Fruit fly (Drosophila melanogaster): Measurements from ENCODE around the gene CG9727.

Gene CG9727

DNA sequence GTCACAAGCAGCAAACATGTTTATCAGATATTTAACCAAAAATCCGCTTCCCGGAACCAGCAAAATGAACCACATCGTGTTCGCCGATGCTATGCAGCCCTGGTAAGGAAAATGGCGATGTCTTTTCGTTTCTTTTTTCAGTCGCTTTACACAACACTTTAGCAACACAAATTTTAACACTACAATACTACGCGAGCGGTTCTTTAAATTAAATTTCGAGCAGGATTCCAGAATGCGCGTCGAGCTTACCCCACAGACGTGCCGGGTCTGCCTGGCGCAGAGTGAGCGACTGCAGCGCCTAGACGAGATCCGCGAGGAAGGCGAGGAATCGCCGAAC is 547 bp upstream of the CG9727 start, which contains the start of gene Zif (continued):
- TF ChIP-seq CkIIα-i1 (GFP tag; IDR thresholded peaks at IDR 0.05) (no peak), CG16813 (GFP tag; IDR thresholded peaks at IDR 0.05; ENCODE audit: partially characterized antibody) (no peak), CG13287 (GFP tag; IDR thresholded peaks at IDR 0.05; ENCODE audit: partially characterized antibody) (peak; percentile 30; the same call in 1 of the 2 replicates), esg (GFP tag; conservative IDR thresholded peaks at IDR 0.05) (no peak), lilli (GFP tag; optimal IDR thresholded peaks at IDR 0.05) (peak; percentile 63), CG2875 (GFP tag; optimal IDR thresholded peaks at IDR 0.05) (no peak), CG1233 (GFP tag; optimal IDR thresholded peaks at IDR 0.05) (no peak), CG1602 (GFP tag; optimal IDR thresholded peaks at IDR 0.05) (peak; percentile 21), Xbp1 (GFP tag; optimal IDR thresholded peaks at IDR 0.05) (peak; percentile 61), scrt (GFP tag; optimal IDR thresholded peaks at IDR 0.05) (no peak), dmrt11E (tag; optimal IDR thresholded peaks at IDR 0.05) (peak; percentile 12), Deaf1 (tag; optimal IDR thresholded peaks at IDR 0.05) (no peak), Ptx1 (GFP tag; IDR thresholded peaks at IDR 0.05) (0 out of 2 replicates have a peak, but pooled peaks have one; percentile 24), CG13424 (tag; optimal IDR thresholded peaks at IDR 0.05) (peak; percentile 2), CG6272 (GFP tag; IDR thresholded peaks at IDR 0.05) (peak; percentile 31; the same call in 1 of the 2 replicates), cwo (GFP tag; optimal IDR thresholded peaks at IDR 0.05) (no peak), gcm2 (GFP tag; optimal IDR thresholded peaks at IDR 0.05) (no peak), otp (GFP tag; IDR thresholded peaks at IDR 0.05) (no peak), CG11456 (GFP tag; IDR thresholded peaks at IDR 0.05) (peak; percentile 80), schlank (tag; optimal IDR thresholded peaks at IDR 0.05) (no peak), z (GFP tag; IDR thresholded peaks at IDR 0.05) (no peak), CG7357 (GFP tag; IDR thresholded peaks at IDR 0.05) (no peak), shn (GFP tag; optimal IDR thresholded peaks at IDR 0.05) (peak; percentile 50), hb (GFP tag; IDR thresholded peaks at IDR 0.05; ENCODE audit: partially characterized antibody) (no peak), CG13296 (GFP tag; optimal IDR thresholded peaks at IDR 0.05) (no peak), nau (GFP tag; optimal IDR thresholded peaks at IDR 0.05) (no peak), CG12071 (GFP tag; optimal IDR thresholded peaks at IDR 0.05) (no peak), CG3065 (GFP tag; optimal IDR thresholded peaks at IDR 0.05) (no peak), pfk (GFP tag; optimal IDR thresholded peaks at IDR 0.05) (no peak), CG8388 (GFP tag; optimal IDR thresholded peaks at IDR 0.05) (no peak), Nf-YA (GFP tag; IDR thresholded peaks at IDR 0.05) (no peak), sisA (GFP tag; IDR thresholded peaks at IDR 0.05) (peak; percentile 43; the same call in 1 of the 2 replicates), CG11723 (GFP tag; optimal IDR thresholded peaks at IDR 0.05) (no peak), CG32532 (GFP tag; IDR thresholded peaks at IDR 0.05) (peak; percentile 60; the same call in 1 of the 2 replicates), CG6854 (GFP tag; optimal IDR thresholded peaks at IDR 0.05) (no peak), br (optimal IDR thresholded peaks at IDR 0.05) (no peak), HLHmδ (GFP tag; optimal IDR thresholded peaks at IDR 0.05) (no peak), CG31441 (GFP tag; IDR thresholded peaks at IDR 0.05) (no peak), Nf-YC (tag; optimal IDR thresholded peaks at IDR 0.05) (no peak), ara (GFP tag; IDR thresholded peaks at IDR 0.05) (no peak), CG17359 (tag; optimal IDR thresholded peaks at IDR 0.05) (peak; percentile 41), ato (GFP tag; IDR thresholded peaks at IDR 0.05; ENCODE audit: partially characterized antibody) (no peak), jumu (GFP tag; optimal IDR thresholded peaks at IDR 0.05) (no peak), fd64A (GFP tag; optimal IDR thresholded peaks at IDR 0.05) (no peak), CG12391 (tag; optimal IDR thresholded peaks at IDR 0.05) (peak; percentile 27), CG18476 (GFP tag; optimal IDR thresholded peaks at IDR 0.05) (no peak), CG9932 (GFP tag; IDR thresholded peaks at IDR 0.05) (peak; percentile 89), Ets97D (GFP tag; optimal IDR thresholded peaks at IDR 0.05) (peak; percentile 35), CG2120 (GFP tag; optimal IDR thresholded peaks at IDR 0.05) (peak; percentile 76), cg (GFP tag; optimal IDR thresholded peaks at IDR 0.05) (no peak), Lpt (GFP tag; optimal IDR thresholded peaks at IDR 0.05) (no peak), CG8089 (GFP tag; optimal IDR thresholded peaks at IDR 0.05) (peak; percentile 10)

All from whole organism, embryonic.